Comparison of ENCODE assay signal across 1 fruit fly cellular context in the genomic region with DNA sequence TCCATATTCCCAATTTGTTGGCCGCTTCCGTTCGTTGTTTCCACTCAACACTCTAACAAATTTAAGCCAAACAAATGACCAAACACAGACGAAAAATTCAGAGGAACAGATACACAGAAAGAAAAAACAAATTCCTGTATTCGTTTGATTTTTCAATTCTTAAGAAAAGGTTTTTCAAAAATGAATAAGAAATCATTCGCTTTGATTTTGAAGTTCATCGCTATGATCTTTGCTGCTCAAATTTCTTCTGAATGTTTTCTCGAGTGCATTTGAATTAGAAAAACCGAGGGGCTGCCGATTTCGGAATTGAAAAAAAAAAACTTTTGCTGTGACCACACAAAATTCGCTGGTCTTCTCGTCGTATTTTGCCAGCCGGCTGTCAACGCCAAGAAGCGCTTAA.
TF ChIP-seq lines count a peak whose summit lies in the region.

No protein-coding gene starts in this region.

TF ChIP-seq in whole organism, embryonic, 481 proteins besides CTCF, POLR2A, EP300 and RAD21 (continued from another document):
- TF ChIP-seq jing (GFP tag; optimal IDR thresholded peaks at IDR 0.05; lab: Kevin White, UChicago) (no peak), nmo (GFP tag; optimal IDR thresholded peaks at IDR 0.05; lab: Kevin White, UChicago) (peak; percentile 3), CG6765 (GFP tag; optimal IDR thresholded peaks at IDR 0.05; lab: Kevin White, UChicago) (no peak), bbx (GFP tag; IDR thresholded peaks at IDR 0.05; lab: Robert Waterston, UW; ENCODE audit: partially characterized antibody) (no peak), Fer3 (tag; optimal IDR thresholded peaks at IDR 0.05; lab: Kevin White, UChicago) (peak; percentile 29), CG8765 (GFP tag; IDR thresholded peaks at IDR 0.05; lab: Robert Waterston, UW) (no peak), Eip74EF (GFP tag; optimal IDR thresholded peaks at IDR 0.05; lab: Kevin White, UChicago) (no peak), Nf-YA (GFP tag; IDR thresholded peaks at IDR 0.05; lab: Robert Waterston, UW) (peak; percentile 37; the same call in 1 of the 2 replicates), odd (GFP tag; optimal IDR thresholded peaks at IDR 0.05; lab: Kevin White, UChicago) (no peak), CG9215 (GFP tag; IDR thresholded peaks at IDR 0.05; lab: Robert Waterston, UW) (peak; percentile 34; the same call in 1 of the 2 replicates), CG14667 (GFP tag; IDR thresholded peaks at IDR 0.05; lab: Robert Waterston, UW) (no peak), lilli (GFP tag; optimal IDR thresholded peaks at IDR 0.05; lab: Kevin White, UChicago) (peak; percentile 19), CG32767 (GFP tag; IDR thresholded peaks at IDR 0.05; lab: Robert Waterston, UW) (no peak), gce (GFP tag; IDR thresholded peaks at IDR 0.05; lab: Robert Waterston, UW) (no peak), tx (GFP tag; optimal IDR thresholded peaks at IDR 0.05; lab: Kevin White, UChicago) (no peak), CG10366 (GFP tag; IDR thresholded peaks at IDR 0.05; lab: Robert Waterston, UW) (peak; percentile 25; the same call in 1 of the 2 replicates), Xrp1 (GFP tag; IDR thresholded peaks at IDR 0.05; lab: Robert Waterston, UW) (peak; percentile 77), E2f1 (GFP tag; IDR thresholded peaks at IDR 0.05; lab: Robert Waterston, UW) (peak; percentile 37), Ets65A (GFP tag; lab: Kevin White, UChicago) (peak; percentile 75), phol (tag; optimal IDR thresholded peaks at IDR 0.05; lab: Kevin White, UChicago) (peak; percentile 56), lov (optimal IDR thresholded peaks at IDR 0.05; lab: Kevin White, UChicago) (no peak), lov (GFP tag; IDR thresholded peaks at IDR 0.05; lab: Robert Waterston, UW) (no peak), CG6689 (GFP tag; IDR thresholded peaks at IDR 0.05; lab: Robert Waterston, UW) (peak; percentile 41; the same call in 1 of the 2 replicates), CG17802 (tag; optimal IDR thresholded peaks at IDR 0.05; lab: Kevin White, UChicago) (no peak), maf-S (GFP tag; optimal IDR thresholded peaks at IDR 0.05; lab: Kevin White, UChicago) (no peak), CG15514 (GFP tag; optimal IDR thresholded peaks at IDR 0.05; lab: Kevin White, UChicago) (no peak), CG14710 (tag; optimal IDR thresholded peaks at IDR 0.05; lab: Kevin White, UChicago) (peak; percentile 31), zfh1 (GFP tag; IDR thresholded peaks at IDR 0.05; lab: Robert Waterston, UW) (0 out of 3 replicates have a peak, but pooled peaks have one; percentile 24), Hey (tag; optimal IDR thresholded peaks at IDR 0.05; lab: Kevin White, UChicago) (no peak), NFAT (GFP tag; IDR thresholded peaks at IDR 0.05; lab: Robert Waterston, UW) (no peak), CG11504 (tag; optimal IDR thresholded peaks at IDR 0.05; lab: Kevin White, UChicago) (peak; percentile 56), sc (optimal IDR thresholded peaks at IDR 0.05; lab: Kevin White, UChicago) (no peak), sc (GFP tag; optimal IDR thresholded peaks at IDR 0.05; lab: Kevin White, UChicago) (no peak), ftz-f1 (GFP tag; optimal IDR thresholded peaks at IDR 0.05; lab: Kevin White, UChicago) (no peak), CG17359 (tag; optimal IDR thresholded peaks at IDR 0.05; lab: Kevin White, UChicago) (peak; percentile 46), CG12942 (GFP tag; optimal IDR thresholded peaks at IDR 0.05; lab: Kevin White, UChicago) (peak; percentile 17), emc (GFP tag; optimal IDR thresholded peaks at IDR 0.05; lab: Kevin White, UChicago) (no peak), pan (optimal IDR thresholded peaks at IDR 0.05; lab: Kevin White, UChicago) (no peak), pan (GFP tag; optimal IDR thresholded peaks at IDR 0.05 in 1 of 2, IDR thresholded peaks at IDR 0.05 in 1 of 2) (no peak), CG18764 (GFP tag; optimal IDR thresholded peaks at IDR 0.05; lab: Kevin White, UChicago) (peak; percentile 21), Hmr (GFP tag; optimal IDR thresholded peaks at IDR 0.05; lab: Kevin White, UChicago) (no peak), CG5953 (GFP tag; IDR thresholded peaks at IDR 0.05; lab: Robert Waterston, UW) (no peak), luna (GFP tag; optimal IDR thresholded peaks at IDR 0.05; lab: Kevin White, UChicago) (no peak), CG15269 (tag; optimal IDR thresholded peaks at IDR 0.05; lab: Kevin White, UChicago) (peak; percentile 20), dmrt11E (tag; optimal IDR thresholded peaks at IDR 0.05; lab: Kevin White, UChicago) (peak; percentile 23), CG17568 (GFP tag; optimal IDR thresholded peaks at IDR 0.05; lab: Kevin White, UChicago) (no peak), stc (GFP tag; IDR thresholded peaks at IDR 0.05; lab: Robert Waterston, UW) (peak; percentile 8; the same call in 1 of the 2 replicates), tap (tag; optimal IDR thresholded peaks at IDR 0.05; lab: Kevin White, UChicago) (peak; percentile 27), Mes4 (GFP tag; optimal IDR thresholded peaks at IDR 0.05; lab: Kevin White, UChicago) (no peak), hkb (optimal IDR thresholded peaks at IDR 0.05; lab: Kevin White, UChicago) (no peak), hkb (GFP tag; IDR thresholded peaks at IDR 0.05; lab: Robert Waterston, UW) (peak; percentile 56; the same call in 1 of the 2 replicates), lola (GFP tag; optimal IDR thresholded peaks at IDR 0.05; lab: Kevin White, UChicago) (peak in 1 of 3 experiments; percentile 7), ro (GFP tag; IDR thresholded peaks at IDR 0.05; lab: Robert Waterston, UW) (no peak), CG4424 (GFP tag; optimal IDR thresholded peaks at IDR 0.05; lab: Kevin White, UChicago) (peak; percentile 14), tin (GFP tag; optimal IDR thresholded peaks at IDR 0.05; lab: Kevin White, UChicago) (peak; percentile 10), Fer2 (tag; optimal IDR thresholded peaks at IDR 0.05; lab: Kevin White, UChicago) (no peak), CG10462 (GFP tag; optimal IDR thresholded peaks at IDR 0.05; lab: Kevin White, UChicago) (peak; percentile 7), CG11696 (GFP tag; IDR thresholded peaks at IDR 0.05; lab: Robert Waterston, UW) (peak; percentile 34; the same call in 1 of the 2 replicates), CG12391 (tag; optimal IDR thresholded peaks at IDR 0.05; lab: Kevin White, UChicago) (peak; percentile 48), aop (GFP tag; IDR thresholded peaks at IDR 0.05; lab: Robert Waterston, UW) (no peak), hbn (GFP tag; IDR thresholded peaks at IDR 0.05; lab: Robert Waterston, UW; ENCODE audit: partially characterized antibody) (no peak), YL-1 (GFP tag; optimal IDR thresholded peaks at IDR 0.05; lab: Kevin White, UChicago) (no peak), dpn (GFP tag; optimal IDR thresholded peaks at IDR 0.05; lab: Kevin White, UChicago) (peak; percentile 16 to 35), Dbx (GFP tag; IDR thresholded peaks at IDR 0.05; lab: Robert Waterston, UW) (no peak), chn (GFP tag; optimal IDR thresholded peaks at IDR 0.05; lab: Kevin White, UChicago) (no peak), Dfd (GFP tag; optimal IDR thresholded peaks at IDR 0.05; lab: Kevin White, UChicago) (no peak), Oaz (GFP tag; IDR thresholded peaks at IDR 0.05; lab: Robert Waterston, UW) (no peak), bsh (GFP tag; optimal IDR thresholded peaks at IDR 0.05; lab: Kevin White, UChicago) (peak in 1 of 2 experiments; percentile 75), CG7786 (GFP tag; optimal IDR thresholded peaks at IDR 0.05; lab: Kevin White, UChicago) (peak; percentile 18), gcm (GFP tag; optimal IDR thresholded peaks at IDR 0.05; lab: Kevin White, UChicago) (peak; percentile 7), CG31224 (GFP tag; IDR thresholded peaks at IDR 0.05; lab: Robert Waterston, UW) (no peak), caup (GFP tag; optimal IDR thresholded peaks at IDR 0.05; lab: Kevin White, UChicago; ENCODE audit: severe bottlenecking) (no peak), CG32772 (GFP tag; IDR thresholded peaks at IDR 0.05; lab: Robert Waterston, UW) (peak; percentile 35), H15 (GFP tag; IDR thresholded peaks at IDR 0.05; lab: Robert Waterston, UW) (0 out of 3 replicates have a peak, but pooled peaks have one; percentile 32), Optix (GFP tag; IDR thresholded peaks at IDR 0.05; lab: Robert Waterston, UW) (no peak), vvl (GFP tag; IDR thresholded peaks at IDR 0.05; lab: Robert Waterston, UW) (no peak), CG1647 (GFP tag; optimal IDR thresholded peaks at IDR 0.05; lab: Kevin White, UChicago) (no peak), inv (GFP tag; IDR thresholded peaks at IDR 0.05; lab: Robert Waterston, UW; ENCODE audit: partially characterized antibody) (no peak), Dek (tag; optimal IDR thresholded peaks at IDR 0.05; lab: Kevin White, UChicago) (no peak), CkIIα-i1 (GFP tag; IDR thresholded peaks at IDR 0.05; lab: Robert Waterston, UW) (no peak), CG14014 (GFP tag; IDR thresholded peaks at IDR 0.05; lab: Robert Waterston, UW) (no peak), Atf6 (GFP tag; IDR thresholded peaks at IDR 0.05; lab: Robert Waterston, UW) (no peak), PHDP (tag; optimal IDR thresholded peaks at IDR 0.05; lab: Kevin White, UChicago) (peak; percentile 38), Adf1 (GFP tag; IDR thresholded peaks at IDR 0.05; lab: Robert Waterston, UW) (no peak), CG2678 (tag; optimal IDR thresholded peaks at IDR 0.05; lab: Kevin White, UChicago) (peak; percentile 46), CG15479 (GFP tag; optimal IDR thresholded peaks at IDR 0.05; lab: Kevin White, UChicago) (no peak), Poxn (GFP tag; IDR thresholded peaks at IDR 0.05; lab: Robert Waterston, UW) (no peak), sens (GFP tag; lab: Kevin White, UChicago) (peak; percentile 91), wdn (GFP tag; IDR thresholded peaks at IDR 0.05; lab: Robert Waterston, UW) (no peak), CG12071 (GFP tag; optimal IDR thresholded peaks at IDR 0.05; lab: Kevin White, UChicago) (no peak), Taf1 (GFP tag; IDR thresholded peaks at IDR 0.05; lab: Robert Waterston, UW) (no peak), gsb-n (tag; optimal IDR thresholded peaks at IDR 0.05; lab: Kevin White, UChicago) (peak; percentile 4), ssp (GFP tag; IDR thresholded peaks at IDR 0.05; lab: Robert Waterston, UW) (no peak), zen (tag; optimal IDR thresholded peaks at IDR 0.05; lab: Kevin White, UChicago) (peak; percentile 3), NK7.1 (GFP tag; optimal IDR thresholded peaks at IDR 0.05; lab: Kevin White, UChicago) (no peak), CG34422 (GFP tag; IDR thresholded peaks at IDR 0.05; lab: Robert Waterston, UW) (no peak), crol (GFP tag; IDR thresholded peaks at IDR 0.05; lab: Robert Waterston, UW) (no peak), chif (GFP tag; optimal IDR thresholded peaks at IDR 0.05; lab: Kevin White, UChicago) (peak; percentile 17 to 37), dysf (GFP tag; IDR thresholded peaks at IDR 0.05; lab: Robert Waterston, UW) (no peak), CG1603 (tag; optimal IDR thresholded peaks at IDR 0.05; lab: Kevin White, UChicago) (peak; percentile 45), CG4730 (GFP tag; IDR thresholded peaks at IDR 0.05; lab: Robert Waterston, UW) (no peak), CG17385 (GFP tag; optimal IDR thresholded peaks at IDR 0.05; lab: Kevin White, UChicago) (peak; percentile 28), cato (GFP tag; optimal IDR thresholded peaks at IDR 0.05; lab: Kevin White, UChicago; ENCODE audit: borderline replicate concordance) (no peak), CG12104 (GFP tag; optimal IDR thresholded peaks at IDR 0.05; lab: Kevin White, UChicago) (no peak), knrl (GFP tag; IDR thresholded peaks at IDR 0.05; lab: Robert Waterston, UW; ENCODE audit: partially characterized antibody) (no peak), Myb (GFP tag; optimal IDR thresholded peaks at IDR 0.05; lab: Kevin White, UChicago) (no peak), CG13287 (GFP tag; IDR thresholded peaks at IDR 0.05; lab: Robert Waterston, UW; ENCODE audit: partially characterized antibody) (no peak), Dad (GFP tag; optimal IDR thresholded peaks at IDR 0.05; lab: Kevin White, UChicago) (no peak), Ssrp (tag; optimal IDR thresholded peaks at IDR 0.05; lab: Kevin White, UChicago) (peak; percentile 5), gt (GFP tag; IDR thresholded peaks at IDR 0.05; lab: Robert Waterston, UW) (no peak), CG8924 (tag; optimal IDR thresholded peaks at IDR 0.05; lab: Kevin White, UChicago) (peak; percentile 9), CG7839 (tag; optimal IDR thresholded peaks at IDR 0.05; lab: Kevin White, UChicago) (peak; percentile 31), CG4854 (GFP tag; optimal IDR thresholded peaks at IDR 0.05; lab: Kevin White, UChicago) (no peak), Hr51 (GFP tag; optimal IDR thresholded peaks at IDR 0.05; lab: Kevin White, UChicago) (peak in 1 of 2 experiments; percentile 31), sens-2 (GFP tag; IDR thresholded peaks at IDR 0.05; lab: Robert Waterston, UW) (no peak), crp (GFP tag; optimal IDR thresholded peaks at IDR 0.05; lab: Kevin White, UChicago) (no peak), CG4328 (GFP tag; optimal IDR thresholded peaks at IDR 0.05; lab: Kevin White, UChicago) (no peak), ttk (GFP tag; IDR thresholded peaks at IDR 0.05; lab: Robert Waterston, UW) (no peak), CG6654 (GFP tag; optimal IDR thresholded peaks at IDR 0.05; lab: Kevin White, UChicago) (no peak), fd3F (GFP tag; optimal IDR thresholded peaks at IDR 0.05; lab: Kevin White, UChicago) (no peak)
